Worm (Caenorhabditis elegans) whole organism, mixed stage, embryonic: ENCODE measurements around the gene K06A4.7.

Experiments
- nhr-76 ChIP-seq: sonication (generic microtip); optimal IDR thresholded peaks from 2 replicates; lab custom pipeline; 2017; ENCODE audit warnings: missing biosample characterization, missing genetic modification characterization
- snpc-4 ChIP-seq: fragments of 150-350 bp; optimal IDR thresholded peaks from 2 replicates; lab custom pipeline; 2014; ENCODE audit warnings: missing biosample characterization, missing genetic modification characterization
- unc-62 ChIP-seq: fragments of 150-350 bp; optimal IDR thresholded peaks from 2 replicates; lab custom pipeline; 2014; ENCODE audit warnings: missing biosample characterization, missing genetic modification reagents, missing genetic modification characterization

ce11 chrV:9496742-9497141 is 5.5 kb upstream of the K06A4.7 start, which contains the start of gene gsnl-1:
- TF ChIP-seq unc-62 (GFP tag; lab: Kevin White, UChicago) (no peak), snpc-4 (tag; lab: Kevin White, UChicago) (no peak), nhr-76 (tag; lab: Kevin White, UChicago) (no peak)
